Worm (Caenorhabditis elegans): ENCODE results near the gene Y66D12A.6.

Y66D12A.6 gene

ce11 chrIII:11581372-11581771 lies at the start of gene Y66D12A.6, which contains the start of gene ceh-92:
Gene Y66D12A.6 (minus strand): TSS chrIII:11581402.
Gene ceh-92 (plus strand): TSS chrIII:11581600.
- TF ChIP-seq lim-6 (tag; optimal IDR thresholded peaks at IDR 0.05) (no peak), ceh-2 (tag; optimal IDR thresholded peaks at IDR 0.05) (no peak), hlh-30 (tag; optimal IDR thresholded peaks at IDR 0.05; ENCODE audit: insufficient read depth) (no peak), pha-4 (tag; optimal IDR thresholded peaks at IDR 0.05) (no peak), elt-2 (tag; optimal IDR thresholded peaks at IDR 0.05) (no peak), nhr-232 (tag; optimal IDR thresholded peaks at IDR 0.05) (no peak), T23F11.4 (GFP tag; optimal IDR thresholded peaks at IDR 0.05) (no peak)

DNA sequence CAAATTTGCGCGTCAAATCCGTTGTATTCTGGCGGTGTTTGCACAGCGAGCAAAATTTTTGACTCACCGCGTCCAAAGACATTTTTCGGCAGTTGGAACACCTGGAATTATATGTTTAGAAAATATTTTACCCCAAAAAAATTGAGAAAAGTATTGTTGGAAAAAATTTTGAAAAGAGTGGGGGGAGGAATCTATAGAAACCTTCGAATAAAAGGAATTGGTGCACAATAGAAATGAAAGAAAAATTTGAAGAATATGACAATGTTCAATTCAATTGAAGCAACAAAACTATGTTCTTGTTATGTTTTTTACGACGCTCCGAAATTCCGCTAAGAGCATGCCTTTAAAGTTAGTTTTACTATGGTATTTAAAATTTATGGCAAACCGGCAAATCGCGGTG lies 48.2 kb upstream of the Y66D12A.6 start, which contains the start of gene Y66A7A.7:
Y66A7A.7 (minus strand) TSS at position 101 of the 400 bp plus-strand sequence.
- TF ChIP-seq ahr-1 (tag; optimal IDR thresholded peaks at IDR 0.05): no peak
- TF ChIP-seq hlh-8 (tag; optimal IDR thresholded peaks at IDR 0.05): no peak
- no peak for TF ChIP-seq C08G9.2 (tag; optimal IDR thresholded peaks at IDR 0.05)
- no peak for TF ChIP-seq ztf-16 (tag; optimal IDR thresholded peaks at IDR 0.05)
- TF ChIP-seq elt-4 (tag; optimal IDR thresholded peaks at IDR 0.05): no peak
- TF ChIP-seq che-1 (tag; optimal IDR thresholded peaks at IDR 0.05): no peak
- TF ChIP-seq ceh-45 (GFP tag; IDR thresholded peaks at IDR 0.05): no peak
- no peak for TF ChIP-seq F13H6.1 (tag; optimal IDR thresholded peaks at IDR 0.05)
- no peak for TF ChIP-seq tbx-7 (tag; optimal IDR thresholded peaks at IDR 0.05)
- TF ChIP-seq pag-3 (tag; optimal IDR thresholded peaks at IDR 0.05; ENCODE audit: borderline replicate concordance): no peak
- TF ChIP-seq ceh-31 (tag; optimal IDR thresholded peaks at IDR 0.05): no peak
- no peak for TF ChIP-seq ttx-3 (tag; optimal IDR thresholded peaks at IDR 0.05)
- no peak for TF ChIP-seq pha-4 (tag; optimal IDR thresholded peaks at IDR 0.05)
- TF ChIP-seq rnt-1 (tag; optimal IDR thresholded peaks at IDR 0.05): no peak

DNA sequence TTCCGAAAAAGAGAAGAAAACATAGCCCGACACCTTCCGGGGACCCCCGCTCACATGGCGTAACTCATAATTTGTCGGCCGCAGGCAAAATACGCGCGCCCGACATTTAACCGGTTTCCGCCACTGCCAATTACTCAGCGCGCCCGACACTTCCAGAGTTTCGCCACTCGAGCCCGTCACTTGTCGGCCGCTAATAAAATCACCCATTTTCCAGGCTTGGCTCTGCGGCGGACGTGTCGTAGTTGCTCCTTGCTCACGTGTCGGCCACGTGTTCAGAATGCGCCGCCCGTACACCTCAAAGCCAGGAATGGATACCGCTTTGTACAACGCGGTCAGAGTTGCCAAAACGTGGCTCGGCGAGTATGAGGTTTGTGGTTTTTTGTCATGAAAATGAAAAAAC lies 46.4 kb upstream of the Y66D12A.6 start:
- TF ChIP-seq pqm-1 (tag; optimal IDR thresholded peaks at IDR 0.05) (no peak), mec-3 (tag; optimal IDR thresholded peaks at IDR 0.05; ENCODE audit: borderline replicate concordance) (peak; percentile 30)

- TF ChIP-seq ceh-48 (tag; optimal IDR thresholded peaks at IDR 0.05): no peak
- no peak for TF ChIP-seq ttx-3 (tag; optimal IDR thresholded peaks at IDR 0.05)
- no peak for TF ChIP-seq hlh-15 (tag; optimal IDR thresholded peaks at IDR 0.05)
- no peak for TF ChIP-seq unc-3 (GFP tag; conservative IDR thresholded peaks at IDR 0.05)
- TF ChIP-seq unc-3 (tag; optimal IDR thresholded peaks at IDR 0.05): no peak
- no peak for TF ChIP-seq hlh-8 (tag; optimal IDR thresholded peaks at IDR 0.05)
- TF ChIP-seq ets-4 (tag; optimal IDR thresholded peaks at IDR 0.05): no peak
- no peak for TF ChIP-seq ceh-31 (tag; optimal IDR thresholded peaks at IDR 0.05)
- no peak for TF ChIP-seq ceh-18 (tag; optimal IDR thresholded peaks at IDR 0.05)
- TF ChIP-seq T23F11.4 (GFP tag; optimal IDR thresholded peaks at IDR 0.05): no peak
- TF ChIP-seq eyg-1 (tag; optimal IDR thresholded peaks at IDR 0.05): no peak
- TF ChIP-seq pax-1 (tag; optimal IDR thresholded peaks at IDR 0.05): no peak
- TF ChIP-seq dmd-4 (tag; optimal IDR thresholded peaks at IDR 0.05; ENCODE audit: borderline replicate concordance): no peak
- TF ChIP-seq pha-2 (tag; optimal IDR thresholded peaks at IDR 0.05): no peak
- TF ChIP-seq Y22D7AL.16 (tag; optimal IDR thresholded peaks at IDR 0.05): no peak
- no peak for TF ChIP-seq C08G9.2 (tag; optimal IDR thresholded peaks at IDR 0.05)
- TF ChIP-seq K09A11.1 (tag; optimal IDR thresholded peaks at IDR 0.05; ENCODE audit: insufficient read depth): no peak
- no peak for TF ChIP-seq che-1 (tag; optimal IDR thresholded peaks at IDR 0.05)
- TF ChIP-seq hlh-6 (tag; optimal IDR thresholded peaks at IDR 0.05): no peak
- no peak for TF ChIP-seq ceh-45 (GFP tag; IDR thresholded peaks at IDR 0.05)
Measured at ce11 chrIII:11624838-11625292, 43.7 kb upstream of the Y66D12A.6 start, which contains the start of gene gly-8. Gene gly-8 (plus strand): TSS chrIII:11625242.

DNA sequence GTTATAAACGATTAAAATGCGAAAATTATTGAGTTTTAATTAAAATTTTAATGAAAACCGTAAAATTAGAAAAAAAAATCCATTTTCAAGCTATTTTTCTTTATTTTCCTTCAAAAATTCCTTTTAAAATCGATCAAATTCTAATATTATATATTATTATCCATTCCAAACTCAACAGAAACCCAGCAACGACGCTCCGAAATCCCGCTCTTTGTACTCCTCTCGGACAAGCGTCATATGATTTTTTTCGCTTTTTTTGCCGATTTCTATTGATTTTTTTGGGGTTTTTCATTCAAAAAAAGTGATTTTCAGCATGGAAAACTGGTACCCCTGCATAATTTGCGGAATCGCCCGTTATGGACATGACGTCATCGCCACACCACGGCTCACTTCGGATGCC lies 35.2 kb upstream of the Y66D12A.6 start, which contains the start of gene ceh-91:
ceh-91 (plus strand) TSS at position 301 of the 400 bp plus-strand sequence.
- TF ChIP-seq pros-1 (tag; optimal IDR thresholded peaks at IDR 0.05): no peak
- no peak for TF ChIP-seq unc-86 (tag; optimal IDR thresholded peaks at IDR 0.05)
- TF ChIP-seq ceh-18 (tag; optimal IDR thresholded peaks at IDR 0.05): no peak
- TF ChIP-seq pha-4 (tag; optimal IDR thresholded peaks at IDR 0.05): no peak
- TF ChIP-seq ceh-34 (tag; optimal IDR thresholded peaks at IDR 0.05): no peak
- no peak for TF ChIP-seq C08G9.2 (tag; optimal IDR thresholded peaks at IDR 0.05)
- no peak for TF ChIP-seq ref-2 (tag; optimal IDR thresholded peaks at IDR 0.05)
- TF ChIP-seq che-1 (tag; optimal IDR thresholded peaks at IDR 0.05): no peak
- no peak for TF ChIP-seq syd-9 (tag; optimal IDR thresholded peaks at IDR 0.05)

Measured in whole organism, late embryonic.